Worm (Caenorhabditis elegans) whole organism, L1 larva: ENCODE results near the gene F59B2.9.

Experiments used
- fos-1 ChIP-seq: fragments of 150-350 bp; optimal IDR thresholded peaks from 2 replicates; lab custom pipeline; 2014; ENCODE audit warnings: missing biosample characterization, missing genetic modification characterization
- lin-15B ChIP-seq: fragments of 150-350 bp; sonication (generic microtip); optimal IDR thresholded peaks from 3 replicates; lab custom pipeline; 2014; ENCODE audit warnings: missing biosample characterization, missing genetic modification characterization

- TF ChIP-seq lin-15B (tag; lab: Kevin White, UChicago) (no peak), fos-1 (tag; lab: Kevin White, UChicago) (no peak)
Measured at ce11 chrIII:9010047-9010446, 2.2 kb downstream of the F59B2.9 start, which contains the start of gene F59B2.8.
